Fruit fly (Drosophila melanogaster): ENCODE results near the gene Lsp2.
A peak's percentile ranks its signal among the peaks of the same experiment; 100 is the strongest.

Lsp2 gene

dm6 chr3L:12127294-12128029, 1.7 kb upstream of the Lsp2 start, which contains the start of the genes Ir68b and CG34241:
Gene Ir68b, minus strand, starts transcription at chr3L:12127394.
Gene CG34241, plus strand, starts transcription at chr3L:12127979.
- no peak for TF ChIP-seq tj (GFP tag; optimal IDR thresholded peaks at IDR 0.05)
- no peak for TF ChIP-seq CG33017 (tag; optimal IDR thresholded peaks at IDR 0.05)
- no peak for TF ChIP-seq cic (GFP tag; optimal IDR thresholded peaks at IDR 0.05)
- no peak for TF ChIP-seq CG7101 (tag; optimal IDR thresholded peaks at IDR 0.05)
- TF ChIP-seq CG1620 (GFP tag; optimal IDR thresholded peaks at IDR 0.05) = no peak
- no peak for TF ChIP-seq CG12768 (GFP tag; optimal IDR thresholded peaks at IDR 0.05)
- no peak for TF ChIP-seq CG5204 (GFP tag; optimal IDR thresholded peaks at IDR 0.05)
- TF ChIP-seq Crg-1 (GFP tag; optimal IDR thresholded peaks at IDR 0.05) = no peak
- no peak for TF ChIP-seq bab1 (GFP tag; optimal IDR thresholded peaks at IDR 0.05)
- no peak for TF ChIP-seq CG11617 (GFP tag; optimal IDR thresholded peaks at IDR 0.05)

- no peak for TF ChIP-seq kay (GFP tag; ENCODE audit: borderline replicate concordance)
- TF ChIP-seq CG7045 (GFP tag; optimal IDR thresholded peaks at IDR 0.05) = peak; percentile 69
- no peak for TF ChIP-seq cic (GFP tag; optimal IDR thresholded peaks at IDR 0.05)
- peak; percentile 63 for TF ChIP-seq CG33017 (tag; optimal IDR thresholded peaks at IDR 0.05)
- TF ChIP-seq Mnt (GFP tag; optimal IDR thresholded peaks at IDR 0.05) = peak; percentile 60
- no peak for TF ChIP-seq CG5204 (GFP tag; optimal IDR thresholded peaks at IDR 0.05)
- TF ChIP-seq CG7101 (tag; optimal IDR thresholded peaks at IDR 0.05) = peak; percentile 77
- no peak for TF ChIP-seq cnc (optimal IDR thresholded peaks at IDR 0.05)
- peak; percentile 85 for TF ChIP-seq CG14711 (tag; optimal IDR thresholded peaks at IDR 0.05)
- peak; percentile 46 for TF ChIP-seq Clk (GFP tag; optimal IDR thresholded peaks at IDR 0.05)
- TF ChIP-seq pad (GFP tag; optimal IDR thresholded peaks at IDR 0.05) = peak; percentile 48
- peak; percentile 84 for TF ChIP-seq CG11617 (GFP tag; optimal IDR thresholded peaks at IDR 0.05)
- TF ChIP-seq bab1 (GFP tag; optimal IDR thresholded peaks at IDR 0.05) = peak; percentile 80
- peak; percentile 55 for TF ChIP-seq Hr96 (GFP tag; optimal IDR thresholded peaks at IDR 0.05)
- TF ChIP-seq Crg-1 (GFP tag; optimal IDR thresholded peaks at IDR 0.05) = peak; percentile 36
- peak; percentile 49 for TF ChIP-seq tj (GFP tag; optimal IDR thresholded peaks at IDR 0.05)
- TF ChIP-seq CG1620 (GFP tag; optimal IDR thresholded peaks at IDR 0.05) = peak; percentile 71
- peak; percentile 47 for TF ChIP-seq ovo (GFP tag; optimal IDR thresholded peaks at IDR 0.05)
- peak; percentile 71 for TF ChIP-seq toe (GFP tag; optimal IDR thresholded peaks at IDR 0.05)
- TF ChIP-seq CG12768 (GFP tag; optimal IDR thresholded peaks at IDR 0.05) = peak; percentile 60
These were observed 2.7 kb downstream of the Lsp2 start, which contains the start of gene DEF8 for dm6 chr3L:12131918-12132317. Gene DEF8, plus strand, starts transcription at chr3L:12132146.

- TF ChIP-seq CG14711 (tag; optimal IDR thresholded peaks at IDR 0.05) (peak; percentile 84), kay (GFP tag; ENCODE audit: borderline replicate concordance) (no peak), tj (GFP tag; optimal IDR thresholded peaks at IDR 0.05) (peak; percentile 46), cnc (optimal IDR thresholded peaks at IDR 0.05) (no peak), toe (GFP tag; optimal IDR thresholded peaks at IDR 0.05) (peak; percentile 50), CG1620 (GFP tag; optimal IDR thresholded peaks at IDR 0.05) (peak; percentile 51), CG7045 (GFP tag; optimal IDR thresholded peaks at IDR 0.05) (peak; percentile 74), pad (GFP tag; optimal IDR thresholded peaks at IDR 0.05) (peak; percentile 4), CG12768 (GFP tag; optimal IDR thresholded peaks at IDR 0.05) (peak; percentile 67), Crg-1 (GFP tag; optimal IDR thresholded peaks at IDR 0.05) (no peak), cic (GFP tag; optimal IDR thresholded peaks at IDR 0.05) (no peak), bab1 (GFP tag; optimal IDR thresholded peaks at IDR 0.05) (peak; percentile 93), CG5204 (GFP tag; optimal IDR thresholded peaks at IDR 0.05) (no peak), CG7101 (tag; optimal IDR thresholded peaks at IDR 0.05) (peak; percentile 83), Mnt (GFP tag; optimal IDR thresholded peaks at IDR 0.05) (peak; percentile 75), Clk (GFP tag; optimal IDR thresholded peaks at IDR 0.05) (peak; percentile 1), CG33017 (tag; optimal IDR thresholded peaks at IDR 0.05) (peak; percentile 55), ovo (GFP tag; optimal IDR thresholded peaks at IDR 0.05) (no peak), CG11617 (GFP tag; optimal IDR thresholded peaks at IDR 0.05) (peak; percentile 68), Hr96 (GFP tag; optimal IDR thresholded peaks at IDR 0.05) (peak; percentile 24)
These were observed 7.4 kb downstream of the Lsp2 start, which contains the start of the genes CG5645 and Atg12 for dm6 chr3L:12136630-12137029. Gene CG5645, minus strand, starts transcription at chr3L:12136706. Gene Atg12, plus strand, starts transcription at chr3L:12136967.

- no peak for TF ChIP-seq CG5204 (GFP tag; optimal IDR thresholded peaks at IDR 0.05)
- TF ChIP-seq toe (GFP tag; optimal IDR thresholded peaks at IDR 0.05) = peak; percentile 94
- TF ChIP-seq Mnt (GFP tag; optimal IDR thresholded peaks at IDR 0.05) = peak; percentile 73
- peak; percentile 87 for TF ChIP-seq CG7045 (GFP tag; optimal IDR thresholded peaks at IDR 0.05)
- TF ChIP-seq CG11617 (GFP tag; optimal IDR thresholded peaks at IDR 0.05) = peak; percentile 85
- TF ChIP-seq CG1620 (GFP tag; optimal IDR thresholded peaks at IDR 0.05) = peak; percentile 85
- no peak for TF ChIP-seq cnc (optimal IDR thresholded peaks at IDR 0.05)
- peak; percentile 69 for TF ChIP-seq bab1 (GFP tag; optimal IDR thresholded peaks at IDR 0.05)
- peak; percentile 85 for TF ChIP-seq Clk (GFP tag; optimal IDR thresholded peaks at IDR 0.05)
- peak; percentile 90 for TF ChIP-seq tj (GFP tag; optimal IDR thresholded peaks at IDR 0.05)
- peak; percentile 88 for TF ChIP-seq Hr96 (GFP tag; optimal IDR thresholded peaks at IDR 0.05)
- TF ChIP-seq kay (GFP tag; ENCODE audit: borderline replicate concordance) = no peak
- TF ChIP-seq pad (GFP tag; optimal IDR thresholded peaks at IDR 0.05) = peak; percentile 70
- peak; percentile 73 for TF ChIP-seq CG33017 (tag; optimal IDR thresholded peaks at IDR 0.05)
- peak; percentile 48 for TF ChIP-seq cic (GFP tag; optimal IDR thresholded peaks at IDR 0.05)
- peak; percentile 68 for TF ChIP-seq CG14711 (tag; optimal IDR thresholded peaks at IDR 0.05)
- TF ChIP-seq ovo (GFP tag; optimal IDR thresholded peaks at IDR 0.05) = peak; percentile 61
- TF ChIP-seq CG12768 (GFP tag; optimal IDR thresholded peaks at IDR 0.05) = peak; percentile 88
- TF ChIP-seq Crg-1 (GFP tag; optimal IDR thresholded peaks at IDR 0.05) = peak; percentile 77
- TF ChIP-seq CG7101 (tag; optimal IDR thresholded peaks at IDR 0.05) = peak; percentile 83
These were observed 9.1 kb downstream of the Lsp2 start, which contains the start of the genes ND-SGDH and RhoGAP68F for dm6 chr3L:12138113-12138899. Gene ND-SGDH, minus strand, starts transcription at chr3L:12138584. Gene RhoGAP68F, plus strand, starts transcription at chr3L:12138868.
